Worm (Caenorhabditis elegans) whole organism, mixed stage, embryonic: ENCODE measurements around the gene csn-1.

Experiments
- M03D4.4 ChIP-seq: sonication (generic microtip); optimal IDR thresholded peaks from 2 replicates; lab custom pipeline; 2017; ENCODE audit warnings: mild to moderate bottlenecking, missing genetic modification characterization, missing compliant biosample characterization
- bed-3 ChIP-seq: fragments of 200-800 bp; sonication (Bioruptor generic); optimal IDR thresholded peaks from 3 replicates; lab custom pipeline; 2018; ENCODE audit warnings: mild to moderate bottlenecking, missing genetic modification characterization, moderate library complexity, missing compliant biosample characterization
- ceh-39 ChIP-seq: fragments of 150-350 bp; optimal IDR thresholded peaks from 2 replicates; lab custom pipeline; 2014; ENCODE audit warnings: missing biosample characterization, missing genetic modification characterization
- ceh-43 ChIP-seq: fragments of 200-800 bp; sonication (Bioruptor generic); optimal IDR thresholded peaks from 2 replicates; lab custom pipeline; 2018; ENCODE audit warnings: mild to moderate bottlenecking, missing genetic modification characterization, moderate library complexity, missing compliant biosample characterization
- ceh-83 ChIP-seq: fragments of 200-800 bp; sonication (Bioruptor generic); optimal IDR thresholded peaks from 2 replicates; lab custom pipeline; 2018; ENCODE audit warnings: mild to moderate bottlenecking, missing genetic modification characterization, missing compliant biosample characterization
- elt-1 ChIP-seq: sonication (generic microtip); optimal IDR thresholded peaks from 2 replicates; lab custom pipeline; 2017; ENCODE audit warnings: missing genetic modification characterization, mild to moderate bottlenecking, missing compliant biosample characterization, antibody characterized with exemption, moderate library complexity, borderline replicate concordance; ENCODE audit not compliant: insufficient read depth
- flh-1 ChIP-seq: fragments of 200-800 bp; sonication (Bioruptor generic); optimal IDR thresholded peaks from 2 replicates; lab custom pipeline; 2018; ENCODE audit warnings: mild to moderate bottlenecking, missing genetic modification characterization, moderate library complexity, missing compliant biosample characterization
- lin-13 ChIP-seq: fragments of 150-350 bp; optimal IDR thresholded peaks from 2 replicates; lab custom pipeline; 2014; ENCODE audit warnings: missing biosample characterization, missing genetic modification characterization
- lin-32 ChIP-seq: fragments of 200-800 bp; sonication (Bioruptor generic); optimal IDR thresholded peaks from 2 replicates; lab custom pipeline; 2018; ENCODE audit warnings: mild to moderate bottlenecking, missing genetic modification characterization, missing compliant biosample characterization
- lsy-2 ChIP-seq: fragments of 150-350 bp; optimal IDR thresholded peaks from 2 replicates; lab custom pipeline; 2014; ENCODE audit warnings: missing biosample characterization, missing genetic modification characterization
- mab-5 ChIP-seq: fragments of 150-350 bp; optimal IDR thresholded peaks from 2 replicates; lab custom pipeline; 2014; ENCODE audit warnings: missing biosample characterization, missing genetic modification characterization
- mls-2 ChIP-seq: sonication (generic microtip); optimal IDR thresholded peaks from 2 replicates; lab custom pipeline; 2016; ENCODE audit warnings: mild to moderate bottlenecking, missing genetic modification characterization, moderate library complexity, missing compliant biosample characterization
- nhr-12 ChIP-seq: fragments of 150-350 bp; optimal IDR thresholded peaks from 2 replicates; lab custom pipeline; 2014; ENCODE audit warnings: missing biosample characterization, missing genetic modification characterization
- nhr-2 ChIP-seq: fragments of 150-350 bp; optimal IDR thresholded peaks from 2 replicates; lab custom pipeline; 2014; ENCODE audit warnings: missing biosample characterization, missing genetic modification characterization
- sem-2 ChIP-seq: fragments of 200-800 bp; sonication (Bioruptor generic); optimal IDR thresholded peaks from 2 replicates; lab custom pipeline; 2018; ENCODE audit warnings: mild to moderate bottlenecking, missing genetic modification characterization, missing compliant biosample characterization
- snpc-4 ChIP-seq: fragments of 150-350 bp; optimal IDR thresholded peaks from 2 replicates; lab custom pipeline; 2014; ENCODE audit warnings: missing biosample characterization, missing genetic modification characterization
- tbx-8 ChIP-seq: fragments of 200-800 bp; sonication (Bioruptor generic); optimal IDR thresholded peaks from 2 replicates; lab custom pipeline; 2018; ENCODE audit warnings: mild to moderate bottlenecking, missing genetic modification characterization, moderate library complexity, missing compliant biosample characterization
- unc-39 ChIP-seq: fragments of 150-350 bp; optimal IDR thresholded peaks from 2 replicates; lab custom pipeline; 2014; ENCODE audit warnings: missing biosample characterization, missing genetic modification characterization
- unc-62 ChIP-seq: fragments of 150-350 bp; optimal IDR thresholded peaks from 2 replicates; lab custom pipeline; 2014; ENCODE audit warnings: missing biosample characterization, missing genetic modification reagents, missing genetic modification characterization
- zip-8 ChIP-seq: fragments of 150-350 bp; optimal IDR thresholded peaks from 2 replicates; lab custom pipeline; 2014; ENCODE audit warnings: missing biosample characterization, missing genetic modification characterization

Gene csn-1

ce11 chrV:17818567-17818966 lies 51.9 kb downstream of the csn-1 start, which contains the start of gene srh-298:
Gene srh-298, plus strand, starts transcription at chrV:17818867.
- TF ChIP-seq elt-1 (tag; lab: Kevin White, UChicago) (no peak), ceh-39 (tag; lab: Kevin White, UChicago) (no peak), bed-3 (GFP tag; lab: Kevin White, UChicago) (no peak), tbx-8 (GFP tag; lab: Kevin White, UChicago) (no peak), mab-5 (tag; lab: Kevin White, UChicago) (no peak), M03D4.4 (no peak), lin-13 (no peak), ceh-83 (GFP tag; lab: Kevin White, UChicago) (no peak), sem-2 (GFP tag; lab: Kevin White, UChicago) (no peak), mls-2 (tag; lab: Kevin White, UChicago) (no peak), lin-32 (no peak), snpc-4 (no peak), lsy-2 (tag; lab: Kevin White, UChicago) (no peak), flh-1 (GFP tag; lab: Kevin White, UChicago) (no peak), nhr-12 (tag; lab: Kevin White, UChicago) (no peak), nhr-2 (tag; lab: Kevin White, UChicago) (no peak), zip-8 (tag; lab: Kevin White, UChicago) (no peak), unc-62 (GFP tag; lab: Kevin White, UChicago) (no peak), unc-39 (no peak)

ce11 chrV:17812127-17812526 lies 58.3 kb downstream of the csn-1 start:
- no peak for TF ChIP-seq ceh-43 (GFP tag; lab: Kevin White, UChicago)
- no peak for TF ChIP-seq sem-2 (GFP tag; lab: Kevin White, UChicago)
